Worm (Caenorhabditis elegans) whole organism, L2 larva: ENCODE data around the gene sra-36.

ENCODE experiments used
- C34F6.9 ChIP-seq: fragments of 150-350 bp; optimal IDR thresholded peaks from 2 replicates; lab custom pipeline; 2014; ENCODE audit warnings: missing biosample characterization, missing genetic modification characterization
- F13H6.1 ChIP-seq: sonication (generic microtip); optimal IDR thresholded peaks from 2 replicates; lab custom pipeline; 2016; ENCODE audit warnings: missing genetic modification characterization, missing compliant biosample characterization
- R02D3.7 ChIP-seq: fragments of 150-350 bp; optimal IDR thresholded peaks from 2 replicates; lab custom pipeline; 2014; ENCODE audit warnings: missing biosample characterization, missing genetic modification characterization
- ZK546.5 ChIP-seq: sonication (generic microtip); optimal IDR thresholded peaks from 2 replicates; lab custom pipeline; 2017; ENCODE audit warnings: missing biosample characterization, missing genetic modification characterization
- alr-1 ChIP-seq: fragments of 150-350 bp; optimal IDR thresholded peaks from 2 replicates; lab custom pipeline; 2014; ENCODE audit warnings: missing biosample characterization, missing genetic modification characterization
- aly-2 ChIP-seq: fragments of 150-350 bp; optimal IDR thresholded peaks from 2 replicates; lab custom pipeline; 2014; ENCODE audit warnings: missing biosample characterization, missing genetic modification characterization
- ama-1 ChIP-seq: fragments of 150-350 bp; optimal IDR thresholded peaks from 2 replicates; lab custom pipeline; 2018; ENCODE audit warnings: inconsistent platforms
- blmp-1 ChIP-seq: sonication (generic microtip); optimal IDR thresholded peaks from 2 replicates; lab custom pipeline; 2017; ENCODE audit warnings: missing genetic modification characterization, mild to moderate bottlenecking, missing compliant biosample characterization, antibody characterized with exemption, moderate library complexity; ENCODE audit not compliant: insufficient read depth
- ceh-16 ChIP-seq: fragments of 150-350 bp; optimal IDR thresholded peaks from 2 replicates; lab custom pipeline; 2014; ENCODE audit warnings: missing biosample characterization, missing genetic modification characterization
- ceh-82 ChIP-seq: fragments of 150-350 bp; optimal IDR thresholded peaks from 2 replicates; lab custom pipeline; 2014; ENCODE audit warnings: missing biosample characterization, missing genetic modification characterization
- crh-2 ChIP-seq: sonication (generic microtip); optimal IDR thresholded peaks from 2 replicates; lab custom pipeline; 2017; ENCODE audit warnings: missing biosample characterization, missing genetic modification characterization
- dmd-4 ChIP-seq: sonication (generic microtip); optimal IDR thresholded peaks from 2 replicates; lab custom pipeline; 2017; ENCODE audit warnings: missing biosample characterization, missing genetic modification characterization
- egl-27 ChIP-seq: sonication (generic microtip); optimal IDR thresholded peaks from 3 replicates; lab custom pipeline; 2017; ENCODE audit warnings: missing biosample characterization, missing genetic modification reagents, missing genetic modification characterization
- fos-1 ChIP-seq: fragments of 150-350 bp; optimal IDR thresholded peaks from 2 replicates; lab custom pipeline; 2014; ENCODE audit warnings: missing biosample characterization, missing genetic modification characterization
- lin-11 ChIP-seq: fragments of 150-350 bp; sonication (generic microtip); optimal IDR thresholded peaks from 2 replicates; lab custom pipeline; 2014; ENCODE audit warnings: missing biosample characterization, missing genetic modification characterization, inconsistent platforms, mixed read lengths
- lin-13 ChIP-seq: fragments of 150-350 bp; optimal IDR thresholded peaks from 2 replicates; lab custom pipeline; 2014; ENCODE audit warnings: missing biosample characterization, missing genetic modification reagents, missing genetic modification characterization
- lin-39 ChIP-seq: fragments of 150-350 bp; optimal IDR thresholded peaks from 2 replicates; lab custom pipeline; 2014; ENCODE audit warnings: missing biosample characterization, missing genetic modification reagents, missing genetic modification characterization
- lsy-2 ChIP-seq, 2 experiments: fragments of 150-350 bp in 1 of 2; sonication (generic microtip) in 1 of 2; optimal IDR thresholded peaks; 2 replicates each; lab custom pipeline; 2014 to 2017; ENCODE audit warnings: missing biosample characterization in 2 of 2, missing genetic modification characterization in 2 of 2
- mab-5 ChIP-seq: fragments of 150-350 bp; optimal IDR thresholded peaks from 2 replicates; lab custom pipeline; 2014; ENCODE audit warnings: missing biosample characterization, missing genetic modification characterization
- mbf-1 ChIP-seq: sonication (generic microtip); optimal IDR thresholded peaks from 2 replicates; lab custom pipeline; 2017; ENCODE audit warnings: missing biosample characterization, missing genetic modification characterization
- mdl-1 ChIP-seq, 2 experiments: fragments of 150-350 bp in 1 of 2; sonication (generic microtip) in 1 of 2; optimal IDR thresholded peaks; 2 replicates each; lab custom pipeline; 2017; ENCODE audit warnings: missing biosample characterization in 2 of 2, missing genetic modification characterization in 2 of 2
- nhr-11 ChIP-seq: fragments of 150-350 bp; optimal IDR thresholded peaks from 2 replicates; lab custom pipeline; 2014; ENCODE audit warnings: missing biosample characterization, missing genetic modification characterization
- nhr-129 ChIP-seq: fragments of 150-350 bp; optimal IDR thresholded peaks from 2 replicates; lab custom pipeline; 2014; ENCODE audit warnings: missing biosample characterization, missing genetic modification characterization
- nhr-21 ChIP-seq: fragments of 150-350 bp; optimal IDR thresholded peaks from 2 replicates; lab custom pipeline; 2014; ENCODE audit warnings: missing biosample characterization, missing genetic modification characterization
- nhr-23 ChIP-seq: fragments of 150-350 bp; optimal IDR thresholded peaks from 2 replicates; lab custom pipeline; 2014; ENCODE audit warnings: missing biosample characterization, missing genetic modification reagents, missing genetic modification characterization
- nhr-237 ChIP-seq: fragments of 150-350 bp; optimal IDR thresholded peaks from 2 replicates; lab custom pipeline; 2014; ENCODE audit warnings: missing biosample characterization, missing genetic modification characterization
- nhr-25 ChIP-seq: fragments of 150-350 bp; sonication (generic microtip); optimal IDR thresholded peaks from 3 replicates; lab custom pipeline; 2014; ENCODE audit warnings: missing biosample characterization, missing genetic modification characterization
- nhr-6 ChIP-seq: fragments of 150-350 bp; optimal IDR thresholded peaks from 2 replicates; lab custom pipeline; 2014; ENCODE audit warnings: missing biosample characterization, missing genetic modification characterization
- nhr-77 ChIP-seq: fragments of 150-350 bp; optimal IDR thresholded peaks from 2 replicates; lab custom pipeline; 2014; ENCODE audit warnings: missing biosample characterization, missing genetic modification characterization
- peb-1 ChIP-seq: fragments of 150-350 bp; optimal IDR thresholded peaks from 2 replicates; lab custom pipeline; 2014; ENCODE audit warnings: missing biosample characterization, missing genetic modification characterization
- sem-4 ChIP-seq: fragments of 150-350 bp; optimal IDR thresholded peaks from 2 replicates; lab custom pipeline; 2014; ENCODE audit warnings: missing biosample characterization, missing genetic modification reagents, missing genetic modification characterization
- skn-1 ChIP-seq: sonication (generic microtip); optimal IDR thresholded peaks from 2 replicates; lab custom pipeline; 2017; ENCODE audit warnings: missing biosample characterization, missing genetic modification characterization
- sma-3 ChIP-seq: sonication (generic microtip); optimal IDR thresholded peaks from 2 replicates; lab custom pipeline; 2016; ENCODE audit warnings: missing genetic modification reagents, missing genetic modification characterization, missing compliant biosample characterization
- sma-9 ChIP-seq, 2 experiments: fragments of 150-350 bp in 1 of 2; sonication (generic microtip) in 1 of 2; optimal IDR thresholded peaks; 2 replicates each; lab custom pipeline; 2014 to 2016; ENCODE audit warnings: missing genetic modification characterization in 2 of 2, mild to moderate bottlenecking in 1 of 2, missing biosample characterization in 1 of 2, missing compliant biosample characterization in 1 of 2, missing genetic modification reagents in 1 of 2, moderate library complexity in 1 of 2
- snpc-4 ChIP-seq: fragments of 150-350 bp; optimal IDR thresholded peaks from 2 replicates; lab custom pipeline; 2014; ENCODE audit warnings: missing biosample characterization, missing genetic modification characterization
- unc-39 ChIP-seq: fragments of 150-350 bp; optimal IDR thresholded peaks from 2 replicates; lab custom pipeline; 2014; ENCODE audit warnings: missing biosample characterization, missing genetic modification characterization
- unc-55 ChIP-seq: fragments of 150-350 bp; sonication (generic microtip); optimal IDR thresholded peaks from 3 replicates; lab custom pipeline; 2014; ENCODE audit warnings: missing biosample characterization, missing genetic modification reagents, missing genetic modification characterization
- unc-62 ChIP-seq: fragments of 150-350 bp; optimal IDR thresholded peaks from 2 replicates; lab custom pipeline; 2014; ENCODE audit warnings: missing biosample characterization, missing genetic modification reagents, missing genetic modification characterization
- zag-1 ChIP-seq: fragments of 150-350 bp; optimal IDR thresholded peaks from 2 replicates; lab custom pipeline; 2014; ENCODE audit warnings: missing biosample characterization, missing genetic modification characterization
- ztf-1 ChIP-seq: fragments of 200-800 bp; sonication (Bioruptor generic); conservative IDR thresholded peaks from 2 replicates; pipeline ENCODE4 v1.3.6; 2022; ENCODE audit warnings: missing genetic modification characterization, missing compliant biosample characterization
- ztf-4 ChIP-seq: fragments of 150-350 bp; optimal IDR thresholded peaks from 2 replicates; lab custom pipeline; 2014; ENCODE audit warnings: missing biosample characterization, missing genetic modification characterization

Gene sra-36

ce11 chrII:4516291-4516690, 24.2 kb downstream of the sra-36 start:
- no peak for TF ChIP-seq ceh-16
- TF ChIP-seq unc-55, result no peak
- TF ChIP-seq ZK546.5 (tag; lab: Kevin White, UChicago), result no peak
- TF ChIP-seq crh-2 (tag; lab: Kevin White, UChicago), result no peak
- TF ChIP-seq nhr-25 (tag; lab: Kevin White, UChicago), result no peak
- no peak for TF ChIP-seq ama-1
- TF ChIP-seq unc-62, result no peak
- TF ChIP-seq ztf-4 (tag; lab: Kevin White, UChicago), result no peak
- TF ChIP-seq mab-5 (tag; lab: Kevin White, UChicago), result no peak
- TF ChIP-seq C34F6.9 (tag; lab: Kevin White, UChicago), result no peak
- TF ChIP-seq lin-39 (tag; lab: Kevin White, UChicago), result no peak
- TF ChIP-seq zag-1, result no peak
- TF ChIP-seq, all 48 proteins: peak for 0

DNA sequence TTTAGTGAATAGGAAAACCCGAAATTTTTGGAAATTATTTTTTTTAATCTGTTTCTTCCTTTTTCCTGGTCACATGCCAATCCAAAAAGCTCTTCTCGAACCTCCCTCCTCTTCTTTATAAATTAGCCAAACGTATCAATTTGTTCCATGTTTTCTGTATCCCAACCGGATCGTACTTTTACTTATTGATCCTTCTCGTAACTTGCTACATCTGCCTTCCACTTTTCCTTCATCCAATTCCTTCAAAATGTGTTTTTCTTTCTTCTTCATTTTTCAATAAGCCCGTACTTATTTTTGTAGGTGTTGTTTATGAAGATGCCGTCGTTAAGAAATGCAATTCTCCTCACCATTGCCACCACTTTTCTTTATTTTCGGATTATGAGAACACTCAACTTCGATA, 28.6 kb downstream of the sra-36 start, which contains the start of gene cyp-23A1:
TSS of gene cyp-23A1 (plus strand) at position 301 of the 400 bp plus-strand sequence.
- TF ChIP-seq dmd-4 (tag; lab: Kevin White, UChicago) (no peak), R02D3.7 (no peak), unc-55 (no peak), aly-2 (no peak), lin-39 (tag; lab: Kevin White, UChicago) (no peak), crh-2 (tag; lab: Kevin White, UChicago) (no peak)
- TF ChIP-seq, all 48 proteins: peak for 0

ce11 chrII:4510684-4511083, 29.8 kb downstream of the sra-36 start:
- TF ChIP-seq R02D3.7, result no peak
- TF ChIP-seq blmp-1 (tag; lab: Kevin White, UChicago), result peak; percentile 12
- no peak for TF ChIP-seq aly-2
- TF ChIP-seq nhr-23 (tag; lab: Kevin White, UChicago), result no peak
- TF ChIP-seq ztf-1, result no peak
- no peak for TF ChIP-seq alr-1 (tag; lab: Kevin White, UChicago)
- no peak for TF ChIP-seq zag-1

DNA sequence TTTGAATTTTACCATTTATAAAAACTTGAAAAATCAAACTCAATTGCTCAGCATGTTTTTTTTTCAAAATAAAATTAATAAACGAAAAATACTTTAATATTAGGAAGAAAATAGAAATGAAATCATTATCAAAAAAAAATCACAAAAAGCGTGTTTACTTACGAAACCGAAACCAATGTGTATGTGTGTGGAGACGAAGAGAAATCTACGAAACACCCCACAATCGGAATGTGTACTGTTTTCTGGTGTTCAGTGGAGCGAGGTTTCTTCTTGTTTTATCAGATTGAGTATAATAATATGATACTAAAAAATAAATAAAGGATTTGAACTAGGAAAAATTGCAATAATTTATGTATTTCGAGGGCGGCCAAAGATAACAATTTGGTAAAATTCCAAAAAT, 32.9 kb downstream of the sra-36 start:
- TF ChIP-seq ceh-16 (no peak), nhr-11 (tag; lab: Kevin White, UChicago) (no peak), ztf-4 (tag; lab: Kevin White, UChicago) (no peak), lin-11 (no peak), egl-27 (tag; lab: Kevin White, UChicago) (no peak), nhr-23 (tag; lab: Kevin White, UChicago) (no peak), snpc-4 (no peak), sma-3 (GFP tag; lab: Kevin White, UChicago) (peak; percentile 18), sma-9 (GFP tag; optimal IDR thresholded peaks at IDR 0.05; lab: Kevin White, UChicago) (no peak), sma-9 (tag; optimal IDR thresholded peaks at IDR 0.05; lab: Kevin White, UChicago) (no peak), nhr-237 (no peak), fos-1 (tag; lab: Kevin White, UChicago) (peak; percentile 74), unc-39 (tag; lab: Kevin White, UChicago) (no peak), skn-1 (tag; lab: Kevin White, UChicago) (no peak), mbf-1 (tag; lab: Kevin White, UChicago) (no peak), crh-2 (tag; lab: Kevin White, UChicago) (peak; percentile 33), alr-1 (tag; lab: Kevin White, UChicago) (no peak), nhr-21 (tag; lab: Kevin White, UChicago) (no peak), nhr-129 (tag; lab: Kevin White, UChicago) (no peak), ztf-1 (no peak), lsy-2 (tag; optimal IDR thresholded peaks at IDR 0.05; lab: Kevin White, UChicago) (peak in 1 of 2 experiments; percentile 38), lin-39 (tag; lab: Kevin White, UChicago) (no peak), mdl-1 (tag; optimal IDR thresholded peaks at IDR 0.05; lab: Kevin White, UChicago) (no peak)

DNA sequence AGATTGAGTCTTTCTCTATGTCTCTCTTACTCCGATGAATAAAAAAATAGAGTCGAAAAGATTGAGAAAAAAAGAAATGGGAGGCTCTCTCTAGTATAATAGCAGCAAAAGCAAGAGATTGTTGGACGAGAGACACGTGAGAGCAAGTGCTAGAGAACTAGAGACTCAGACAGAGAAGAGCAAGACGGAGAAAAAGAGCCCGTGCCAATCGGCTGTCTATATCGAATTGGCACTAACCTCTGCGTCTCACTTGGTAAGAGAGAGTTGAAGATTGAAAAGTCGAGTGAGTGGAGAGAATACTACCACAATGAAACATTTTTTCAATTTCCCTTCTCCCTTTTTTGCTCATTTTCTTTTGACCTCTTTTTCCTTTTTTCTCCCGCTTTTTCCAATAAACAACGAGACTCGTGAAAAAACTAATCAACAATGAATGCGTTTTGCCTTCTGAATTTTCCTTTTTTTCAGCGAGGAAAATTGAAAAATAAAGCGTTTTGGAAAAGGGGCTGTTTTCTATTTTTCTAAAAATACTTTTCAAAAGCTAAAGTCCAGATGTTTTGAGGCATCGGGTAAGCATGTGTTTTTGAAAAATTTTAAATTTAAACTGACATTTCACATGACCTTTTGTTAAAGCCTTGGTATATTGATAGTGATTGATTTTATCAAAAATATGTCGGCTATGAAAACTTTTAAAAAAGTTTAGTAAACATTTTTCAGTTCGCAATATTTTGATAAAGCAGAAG, 33.8 kb downstream of the sra-36 start:
- TF ChIP-seq ceh-16 (no peak), lin-11 (peak; percentile 17), fos-1 (tag; lab: Kevin White, UChicago) (peak; percentile 42), nhr-77 (no peak), sem-4 (tag; lab: Kevin White, UChicago) (peak; percentile 60), C34F6.9 (tag; lab: Kevin White, UChicago) (peak; percentile 82), lsy-2 (tag; optimal IDR thresholded peaks at IDR 0.05; lab: Kevin White, UChicago) (peak; percentile 45 to 78), zag-1 (peak; percentile 43), ceh-82 (tag; lab: Kevin White, UChicago) (no peak), peb-1 (no peak), lin-13 (GFP tag; lab: Kevin White, UChicago) (peak; percentile 45), ZK546.5 (tag; lab: Kevin White, UChicago) (no peak), mdl-1 (tag; optimal IDR thresholded peaks at IDR 0.05; lab: Kevin White, UChicago) (peak; percentile 75 to 88), F13H6.1 (peak; percentile 84), nhr-6 (tag; lab: Kevin White, UChicago) (no peak), snpc-4 (peak; percentile 57), crh-2 (tag; lab: Kevin White, UChicago) (peak; percentile 76), sma-9 (GFP tag; optimal IDR thresholded peaks at IDR 0.05; lab: Kevin White, UChicago) (peak; percentile 76), sma-9 (tag; optimal IDR thresholded peaks at IDR 0.05; lab: Kevin White, UChicago) (no peak), ztf-1 (no peak), nhr-21 (tag; lab: Kevin White, UChicago) (no peak), unc-55 (peak; percentile 80), nhr-129 (tag; lab: Kevin White, UChicago) (peak; percentile 84), lin-39 (tag; lab: Kevin White, UChicago) (no peak), mab-5 (tag; lab: Kevin White, UChicago) (peak; percentile 40)
